Fruit fly (Drosophila melanogaster): Measurements from ENCODE around the gene RpL40.
A peak's percentile ranks its signal among the peaks of the same experiment; 100 is the strongest.

Gene RpL40

dm6 chr2L:4226792-4227191 lies 707 bp upstream of the RpL40 start, which contains the start of gene CG3702 (continued):
- no peak for TF ChIP-seq CG3065 (GFP tag; optimal IDR thresholded peaks at IDR 0.05)
- peak; percentile 53 for TF ChIP-seq CG1603 (tag; optimal IDR thresholded peaks at IDR 0.05)
- 0 out of 2 replicates have a peak, but pooled peaks have one; percentile 9 for TF ChIP-seq onecut (GFP tag; IDR thresholded peaks at IDR 0.05)
- TF ChIP-seq Usf (GFP tag; optimal IDR thresholded peaks at IDR 0.05), result no peak
- TF ChIP-seq H2.0 (GFP tag; IDR thresholded peaks at IDR 0.05), result no peak
- TF ChIP-seq croc (GFP tag; conservative IDR thresholded peaks at IDR 0.05), result no peak
- no peak for TF ChIP-seq CG8388 (GFP tag; optimal IDR thresholded peaks at IDR 0.05)
- peak; percentile 46 for TF ChIP-seq CoRest (tag; optimal IDR thresholded peaks at IDR 0.05)
- no peak for TF ChIP-seq HLHmδ (GFP tag; optimal IDR thresholded peaks at IDR 0.05)
- peak; percentile 16 for TF ChIP-seq CG12659 (GFP tag; optimal IDR thresholded peaks at IDR 0.05)
- TF ChIP-seq tll (GFP tag; optimal IDR thresholded peaks at IDR 0.05), result no peak
- peak; percentile 53; the same call in 2 of the 3 replicates for TF ChIP-seq knrl (GFP tag; IDR thresholded peaks at IDR 0.05; ENCODE audit: partially characterized antibody)
- peak in 1 of 3 experiments; percentile 9 for TF ChIP-seq lola (GFP tag; optimal IDR thresholded peaks at IDR 0.05)
- no peak for TF ChIP-seq CG9727 (GFP tag; optimal IDR thresholded peaks at IDR 0.05)
- TF ChIP-seq CG4282 (GFP tag; optimal IDR thresholded peaks at IDR 0.05), result no peak
- TF ChIP-seq CG12299 (tag; optimal IDR thresholded peaks at IDR 0.05), result no peak
- no peak for TF ChIP-seq Bteb2 (GFP tag; optimal IDR thresholded peaks at IDR 0.05)
- TF ChIP-seq CG2199 (GFP tag; IDR thresholded peaks at IDR 0.05), result no peak
- TF ChIP-seq vfl (GFP tag; optimal IDR thresholded peaks at IDR 0.05), result no peak
- TF ChIP-seq Dbx (GFP tag; IDR thresholded peaks at IDR 0.05), result no peak
- TF ChIP-seq Blimp-1 (GFP tag; optimal IDR thresholded peaks at IDR 0.05), result no peak
- TF ChIP-seq Lhr (GFP tag; optimal IDR thresholded peaks at IDR 0.05), result no peak
- TF ChIP-seq rib (GFP tag; IDR thresholded peaks at IDR 0.05), result no peak
- TF ChIP-seq tio (GFP tag; optimal IDR thresholded peaks at IDR 0.05), result no peak
- TF ChIP-seq ssp (GFP tag; IDR thresholded peaks at IDR 0.05), result peak; percentile 87
- no peak for TF ChIP-seq Fer3 (tag; optimal IDR thresholded peaks at IDR 0.05)
- TF ChIP-seq Nf-YB (GFP tag; optimal IDR thresholded peaks at IDR 0.05), result no peak
- no peak for TF ChIP-seq Dip2 (GFP tag; IDR thresholded peaks at IDR 0.05)
- peak; percentile 65 for TF ChIP-seq Scr (GFP tag; IDR thresholded peaks at IDR 0.05; ENCODE audit: partially characterized antibody)
- TF ChIP-seq CG16813 (GFP tag; IDR thresholded peaks at IDR 0.05; ENCODE audit: partially characterized antibody), result peak; percentile 72
- peak; percentile 69 for TF ChIP-seq nerfin-2 (GFP tag; IDR thresholded peaks at IDR 0.05; ENCODE audit: partially characterized antibody)
- TF ChIP-seq CG15514 (GFP tag; optimal IDR thresholded peaks at IDR 0.05), result peak; percentile 7
- TF ChIP-seq CG3847 (GFP tag; IDR thresholded peaks at IDR 0.05), result 0 out of 2 replicates have a peak, but pooled peaks have one; percentile 12
- no peak for TF ChIP-seq psq (GFP tag; optimal IDR thresholded peaks at IDR 0.05)
- TF ChIP-seq Opbp (GFP tag; IDR thresholded peaks at IDR 0.05; ENCODE audit: partially characterized antibody), result peak; percentile 75; the same call in 2 of the 3 replicates
- TF ChIP-seq HmgZ (tag; optimal IDR thresholded peaks at IDR 0.05), result peak; percentile 17
- peak; percentile 67 for TF ChIP-seq CG13287 (GFP tag; IDR thresholded peaks at IDR 0.05; ENCODE audit: partially characterized antibody)
- TF ChIP-seq Rfx (GFP tag; IDR thresholded peaks at IDR 0.05), result peak; percentile 57; the same call in 1 of the 2 replicates
- peak; percentile 90 for TF ChIP-seq Kr (GFP tag; optimal IDR thresholded peaks at IDR 0.05)
- TF ChIP-seq CG1832 (GFP tag; optimal IDR thresholded peaks at IDR 0.05), result no peak
- no peak for TF ChIP-seq insv (GFP tag; optimal IDR thresholded peaks at IDR 0.05)
- peak; percentile 8 for TF ChIP-seq lilli (GFP tag; optimal IDR thresholded peaks at IDR 0.05)
- peak; percentile 47 for TF ChIP-seq inv (GFP tag; IDR thresholded peaks at IDR 0.05; ENCODE audit: partially characterized antibody)
- no peak for TF ChIP-seq CG14710 (tag; optimal IDR thresholded peaks at IDR 0.05)
- no peak for TF ChIP-seq Dp (GFP tag; optimal IDR thresholded peaks at IDR 0.05)
- TF ChIP-seq D19A (tag; optimal IDR thresholded peaks at IDR 0.05), result no peak
- TF ChIP-seq Poxn (GFP tag; IDR thresholded peaks at IDR 0.05), result no peak
- peak; percentile 78 for TF ChIP-seq Bgb (GFP tag; IDR thresholded peaks at IDR 0.05; ENCODE audit: partially characterized antibody)
- peak; percentile 60 for TF ChIP-seq sna (GFP tag; IDR thresholded peaks at IDR 0.05; ENCODE audit: partially characterized antibody)

Measured in whole organism, embryonic.